Worm (Caenorhabditis elegans) whole organism, L3 larva: ENCODE data around the gene sur-5.
A peak's percentile ranks its signal among the peaks of the same experiment; 100 is the strongest.

ENCODE experiments used
- egl-27 ChIP-seq: sonication (generic microtip); optimal IDR thresholded peaks from 4 replicates; lab custom pipeline; 2017; ENCODE audit warnings: missing biosample characterization, missing genetic modification reagents, missing genetic modification characterization
- egl-5 ChIP-seq: fragments of 150-350 bp; optimal IDR thresholded peaks from 2 replicates; lab custom pipeline; 2017; ENCODE audit warnings: missing biosample characterization, missing genetic modification reagents, missing genetic modification characterization, inconsistent platforms
- elt-1 ChIP-seq: fragments of 150-350 bp; optimal IDR thresholded peaks from 2 replicates; lab custom pipeline; 2014; ENCODE audit warnings: missing biosample characterization, missing genetic modification characterization
- fkh-10 ChIP-seq: sonication (generic microtip); optimal IDR thresholded peaks from 2 replicates; lab custom pipeline; 2017; ENCODE audit warnings: missing biosample characterization, missing genetic modification reagents, missing genetic modification characterization
- lin-15B ChIP-seq: fragments of 150-350 bp; optimal IDR thresholded peaks from 2 replicates; lab custom pipeline; 2014; ENCODE audit warnings: missing biosample characterization, missing genetic modification characterization
- nhr-11 ChIP-seq: fragments of 150-350 bp; optimal IDR thresholded peaks from 2 replicates; lab custom pipeline; 2014; ENCODE audit warnings: missing biosample characterization, missing genetic modification characterization
- nhr-12 ChIP-seq: fragments of 150-350 bp; optimal IDR thresholded peaks from 2 replicates; lab custom pipeline; 2014; ENCODE audit warnings: missing biosample characterization, missing genetic modification characterization
- nhr-25 ChIP-seq: sonication (generic microtip); optimal IDR thresholded peaks from 2 replicates; lab custom pipeline; 2017; ENCODE audit warnings: missing biosample characterization, missing genetic modification characterization
- skn-1 ChIP-seq: fragments of 150-350 bp; optimal IDR thresholded peaks from 2 replicates; lab custom pipeline; 2014; ENCODE audit warnings: missing biosample characterization, missing genetic modification characterization
- unc-62 ChIP-seq: fragments of 150-350 bp; sonication (generic microtip); optimal IDR thresholded peaks from 4 replicates; lab custom pipeline; 2014; ENCODE audit warnings: missing biosample characterization, missing genetic modification reagents, missing genetic modification characterization
- zag-1 ChIP-seq: fragments of 150-350 bp; optimal IDR thresholded peaks from 2 replicates; lab custom pipeline; 2014; ENCODE audit warnings: missing biosample characterization, missing genetic modification characterization

DNA sequence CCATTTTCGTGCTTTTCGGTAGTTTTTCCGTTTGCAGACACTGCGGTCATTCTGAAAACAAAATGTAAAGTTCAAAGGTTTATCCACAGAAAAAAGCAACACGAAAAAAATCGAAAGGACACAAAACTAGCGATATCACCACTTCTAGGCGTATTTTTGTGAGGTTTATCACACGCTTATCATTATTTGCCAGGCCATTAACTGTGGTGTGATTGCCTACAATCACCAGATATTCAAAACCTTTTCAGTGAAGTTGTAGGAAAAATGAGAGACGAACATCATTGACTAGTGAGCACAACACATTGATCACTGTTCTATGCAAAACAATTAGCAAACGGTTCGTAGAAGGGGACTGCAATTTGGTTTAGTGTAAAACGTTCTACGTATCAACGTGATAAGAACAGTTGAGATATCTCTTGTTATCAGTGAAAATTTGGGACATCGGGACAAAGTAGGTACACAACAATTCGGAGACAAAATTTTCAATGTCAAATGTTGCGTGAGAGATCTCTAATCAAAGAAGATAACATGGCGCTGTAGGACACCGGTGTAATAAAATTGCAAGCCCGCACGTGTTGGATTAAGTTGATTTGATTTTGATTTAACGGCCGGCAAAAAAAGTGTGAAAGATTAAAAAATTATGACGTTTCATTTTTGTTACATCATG lies at the start of gene sur-5:
- TF ChIP-seq nhr-25 (tag; lab: Kevin White, UChicago) = peak; percentile 17
- TF ChIP-seq skn-1 (tag; lab: Kevin White, UChicago) = no peak
- no peak for TF ChIP-seq egl-27 (tag; lab: Kevin White, UChicago)
- no peak for TF ChIP-seq nhr-12 (tag; lab: Kevin White, UChicago)
- TF ChIP-seq unc-62 (GFP tag; lab: Kevin White, UChicago) = no peak
- TF ChIP-seq elt-1 (tag; lab: Kevin White, UChicago) = no peak
- no peak for TF ChIP-seq nhr-11 (tag; lab: Kevin White, UChicago)
- no peak for TF ChIP-seq lin-15B (tag; lab: Kevin White, UChicago)
- no peak for TF ChIP-seq egl-5 (tag; lab: Kevin White, UChicago)
- no peak for TF ChIP-seq fkh-10
- TF ChIP-seq zag-1 (tag; lab: Kevin White, UChicago) = no peak
